Fruit fly (Drosophila melanogaster) whole organism, embryonic: ENCODE results near the gene east.
A peak's percentile ranks its signal among the peaks of the same experiment; 100 is the strongest.

Experiments used
- Antp ChIP-seq: fragments of 200-800 bp; sonication (Bioruptor generic); optimal IDR thresholded peaks from 3 replicates; lab custom pipeline; 2016; ENCODE audit warnings: missing biosample characterization, missing genetic modification characterization
- CG12659 ChIP-seq: fragments of 200-800 bp; sonication (Bioruptor generic); optimal IDR thresholded peaks from 3 replicates; lab custom pipeline; 2017; ENCODE audit warnings: mild to moderate bottlenecking, missing biosample characterization, missing genetic modification reagents, missing genetic modification characterization
- CG12942 ChIP-seq: fragments of 200-800 bp; sonication (Bioruptor generic); optimal IDR thresholded peaks from 3 replicates; lab custom pipeline; 2016; ENCODE audit warnings: missing biosample characterization, missing genetic modification characterization
- CG13296 ChIP-seq: fragments of 200-800 bp; sonication (Bioruptor generic); optimal IDR thresholded peaks from 3 replicates; lab custom pipeline; 2018; ENCODE audit warnings: missing biosample characterization, mild to moderate bottlenecking, missing genetic modification characterization
- CG14667 ChIP-seq: fragments of 200-800 bp; sonication (Bioruptor generic); IDR thresholded peaks from 2 replicates; pipeline ENCODE4 v1.3.6; 2022; ENCODE audit warnings: missing biosample characterization, missing genetic modification characterization
- CG14710 ChIP-seq: fragments of 200-800 bp; sonication (Bioruptor generic); optimal IDR thresholded peaks from 3 replicates; lab custom pipeline; 2019; ENCODE audit warnings: missing biosample characterization, mild to moderate bottlenecking, missing genetic modification characterization, moderate library complexity
- CG14860 ChIP-seq: fragments of 200-800 bp; sonication (Bioruptor generic); IDR thresholded peaks from 3 replicates; pipeline ENCODE4 v1.3.6; 2022; ENCODE audit warnings: missing biosample characterization, missing genetic modification characterization; ENCODE audit not compliant: partially characterized antibody
- CG15601 ChIP-seq: fragments of 200-800 bp; sonication (Bioruptor generic); optimal IDR thresholded peaks from 3 replicates; lab custom pipeline; 2019; ENCODE audit warnings: missing biosample characterization, mild to moderate bottlenecking, missing genetic modification characterization, moderate library complexity
- CG16815 ChIP-seq: fragments of 200-800 bp; sonication (Bioruptor generic); optimal IDR thresholded peaks from 3 replicates; lab custom pipeline; 2017; ENCODE audit warnings: missing biosample characterization, mild to moderate bottlenecking, missing genetic modification characterization
- CG17361 ChIP-seq: fragments of 200-800 bp; sonication (Bioruptor generic); IDR thresholded peaks from 3 replicates; pipeline ENCODE4 v1.3.6; 2022; ENCODE audit warnings: missing biosample characterization, missing genetic modification characterization
- CG18599 ChIP-seq: fragments of 200-800 bp; sonication (Bioruptor generic); optimal IDR thresholded peaks from 3 replicates; lab custom pipeline; 2017; ENCODE audit warnings: missing biosample characterization, missing genetic modification characterization, mild to moderate bottlenecking, moderate library complexity, missing genetic modification reagents
- CG2875 ChIP-seq: fragments of 200-800 bp; sonication (Bioruptor generic); optimal IDR thresholded peaks from 2 replicates; lab custom pipeline; 2017; ENCODE audit warnings: missing biosample characterization, mild to moderate bottlenecking, missing genetic modification characterization, missing genetic modification reagents
- CG30431 ChIP-seq: fragments of 200-800 bp; sonication (Bioruptor generic); optimal IDR thresholded peaks from 2 replicates; lab custom pipeline; 2017; ENCODE audit warnings: missing biosample characterization, missing genetic modification characterization
- CG4282 ChIP-seq: fragments of 200-800 bp; sonication (Bioruptor generic); optimal IDR thresholded peaks from 2 replicates; lab custom pipeline; 2016; ENCODE audit warnings: missing biosample characterization, missing genetic modification characterization
- CG4404 ChIP-seq: fragments of 200-800 bp; sonication (Bioruptor generic); IDR thresholded peaks from 2 replicates; pipeline ENCODE4 v1.3.6; 2022; ENCODE audit warnings: missing biosample characterization, missing genetic modification characterization
- CG7556 ChIP-seq: fragments of 200-800 bp; sonication (Bioruptor generic); optimal IDR thresholded peaks from 2 replicates; lab custom pipeline; 2017; ENCODE audit warnings: missing biosample characterization, mild to moderate bottlenecking, missing genetic modification characterization
- CG8388 ChIP-seq: fragments of 200-800 bp; sonication (Bioruptor generic); optimal IDR thresholded peaks from 2 replicates; lab custom pipeline; 2019; ENCODE audit warnings: missing biosample characterization, mild to moderate bottlenecking, missing genetic modification characterization, moderate library complexity
- CG9817 ChIP-seq: fragments of 200-800 bp; sonication (Bioruptor generic); optimal IDR thresholded peaks from 2 replicates; lab custom pipeline; 2018; ENCODE audit warnings: missing biosample characterization, mild to moderate bottlenecking, missing genetic modification characterization, moderate library complexity
- Deaf1 ChIP-seq: fragments of 200-800 bp; optimal IDR thresholded peaks from 3 replicates; lab custom pipeline; 2019; ENCODE audit warnings: missing biosample characterization, mild to moderate bottlenecking, missing genetic modification characterization, moderate library complexity
- Dip2 ChIP-seq: fragments of 200-800 bp; sonication (Bioruptor generic); IDR thresholded peaks from 2 replicates; pipeline ENCODE4 v1.3.6; 2022; ENCODE audit warnings: missing biosample characterization, missing genetic modification characterization
- Doc3 ChIP-seq: fragments of 200-800 bp; sonication (Bioruptor generic); IDR thresholded peaks from 3 replicates; pipeline ENCODE4 v1.3.6; 2022; ENCODE audit warnings: missing biosample characterization, missing genetic modification characterization; ENCODE audit not compliant: partially characterized antibody
- Neu2 ChIP-seq: fragments of 200-800 bp; sonication (Bioruptor generic); optimal IDR thresholded peaks from 3 replicates; lab custom pipeline; 2016; ENCODE audit warnings: missing biosample characterization, missing genetic modification characterization, borderline replicate concordance
- Poxn ChIP-seq: fragments of 200-800 bp; sonication (Bioruptor generic); IDR thresholded peaks from 2 replicates; pipeline ENCODE4 v1.3.6; 2022; ENCODE audit warnings: missing biosample characterization, missing genetic modification characterization
- Sox102F ChIP-seq: fragments of 200-800 bp; sonication (Bioruptor generic); optimal IDR thresholded peaks from 2 replicates; lab custom pipeline; 2018; ENCODE audit warnings: missing biosample characterization, mild to moderate bottlenecking, missing genetic modification characterization, moderate library complexity
- Spps ChIP-seq: fragments of 200-800 bp; sonication (Bioruptor generic); optimal IDR thresholded peaks from 2 replicates; lab custom pipeline; 2018; ENCODE audit warnings: missing biosample characterization, mild to moderate bottlenecking, missing genetic modification characterization
- Trl ChIP-seq, 3 experiments: fragments of >200 bp in 2 of 3; fragments of 200-800 bp in 1 of 3; sonication (Bioruptor generic) in 1 of 3; optimal IDR thresholded peaks; 2 replicates in 1 of 3; 3 replicates in 2 of 3; lab custom pipeline; 2016 to 2017; ENCODE audit warnings: missing biosample characterization in 1 of 3, missing genetic modification characterization in 1 of 3
- ab ChIP-seq: fragments of 200-800 bp; sonication (Bioruptor generic); optimal IDR thresholded peaks from 2 replicates; lab custom pipeline; 2016; ENCODE audit warnings: missing biosample characterization, missing genetic modification characterization
- abd-A ChIP-seq: fragments of 200-800 bp; sonication (Bioruptor generic); optimal IDR thresholded peaks from 3 replicates; lab custom pipeline; 2019; ENCODE audit warnings: missing biosample characterization, mild to moderate bottlenecking, missing genetic modification characterization, moderate library complexity
- al ChIP-seq: fragments of 200-800 bp; sonication (Bioruptor generic); IDR thresholded peaks from 2 replicates; pipeline ENCODE4 v1.3.6; 2022; ENCODE audit warnings: missing biosample characterization, missing genetic modification characterization
- ash1 ChIP-seq: fragments of 200-800 bp; sonication (Bioruptor generic); optimal IDR thresholded peaks from 2 replicates; lab custom pipeline; 2018; ENCODE audit warnings: missing biosample characterization, mild to moderate bottlenecking, missing genetic modification characterization
- bsh ChIP-seq, 2 experiments: fragments of 200-800 bp; sonication (Bioruptor generic); optimal IDR thresholded peaks; 2 replicates each; lab custom pipeline; 2017 to 2018; ENCODE audit warnings: mild to moderate bottlenecking in 2 of 2, missing biosample characterization in 2 of 2, missing genetic modification characterization in 2 of 2, moderate library complexity in 1 of 2
- corto ChIP-seq: fragments of 200-800 bp; sonication (Bioruptor generic); optimal IDR thresholded peaks from 2 replicates; lab custom pipeline; 2016; ENCODE audit warnings: missing biosample characterization, mild to moderate bottlenecking, missing genetic modification characterization, moderate library complexity
- dan ChIP-seq: fragments of 200-800 bp; sonication (Bioruptor generic); IDR thresholded peaks from 2 replicates; pipeline ENCODE4 v1.3.6; 2022; ENCODE audit warnings: missing biosample characterization, missing genetic modification characterization
- dmrt99B ChIP-seq: fragments of 200-800 bp; sonication (Bioruptor generic); optimal IDR thresholded peaks from 2 replicates; lab custom pipeline; 2018; ENCODE audit warnings: missing biosample characterization, mild to moderate bottlenecking, missing genetic modification characterization, moderate library complexity
- dysf ChIP-seq: fragments of 200-800 bp; sonication (Bioruptor generic); IDR thresholded peaks from 3 replicates; pipeline ENCODE4 v1.3.6; 2022; ENCODE audit warnings: missing biosample characterization, missing genetic modification characterization
- eyg ChIP-seq: fragments of 200-800 bp; sonication (Bioruptor generic); optimal IDR thresholded peaks from 3 replicates; lab custom pipeline; 2016; ENCODE audit warnings: missing biosample characterization, missing genetic modification characterization
- ftz-f1 ChIP-seq: fragments of 200-800 bp; sonication (Bioruptor generic); optimal IDR thresholded peaks from 2 replicates; lab custom pipeline; 2016; ENCODE audit warnings: missing biosample characterization, missing genetic modification characterization
- hkb ChIP-seq, 2 experiments: fragments of 200-800 bp in 1 of 2; fragments of >200 bp in 1 of 2; sonication (Bioruptor generic) in 1 of 2; IDR thresholded peaks in 1 of 2; optimal IDR thresholded peaks in 1 of 2; 2 replicates each; pipeline versions ENCODE4 v1.3.6 to Lab custom; 2017 to 2022; ENCODE audit warnings: missing biosample characterization in 1 of 2, missing genetic modification characterization in 1 of 2
- nerfin-1 ChIP-seq: fragments of 200-800 bp; sonication (Bioruptor generic); optimal IDR thresholded peaks from 3 replicates; lab custom pipeline; 2019; ENCODE audit warnings: missing biosample characterization, mild to moderate bottlenecking, missing genetic modification characterization, moderate library complexity
- pb ChIP-seq: fragments of 200-800 bp; sonication (Bioruptor generic); optimal IDR thresholded peaks from 3 replicates; lab custom pipeline; 2016; ENCODE audit warnings: missing biosample characterization, missing genetic modification characterization
- peb ChIP-seq: fragments of 200-800 bp; sonication (Bioruptor generic); IDR thresholded peaks from 2 replicates; pipeline ENCODE4 v1.3.6; 2022; ENCODE audit warnings: missing biosample characterization, missing genetic modification characterization
- pnt ChIP-seq: fragments of 200-800 bp; sonication (Bioruptor generic); optimal IDR thresholded peaks from 3 replicates; lab custom pipeline; 2016; ENCODE audit warnings: missing biosample characterization, missing genetic modification characterization
- sna ChIP-seq: fragments of 200-800 bp; sonication (Bioruptor generic); IDR thresholded peaks from 2 replicates; pipeline ENCODE4 v1.3.6; 2022; ENCODE audit warnings: missing biosample characterization, missing genetic modification characterization; ENCODE audit not compliant: partially characterized antibody
- tll ChIP-seq, 2 experiments: fragments of 200-800 bp in 1 of 2; fragments of >200 bp in 1 of 2; sonication (Bioruptor generic) in 1 of 2; optimal IDR thresholded peaks; 2 replicates each; lab custom pipeline; 2017 to 2019; ENCODE audit warnings: missing biosample characterization in 2 of 2, missing genetic modification characterization in 2 of 2, mild to moderate bottlenecking in 1 of 2, moderate library complexity in 1 of 2
- tna ChIP-seq: fragments of 200-800 bp; sonication (Bioruptor generic); IDR thresholded peaks from 2 replicates; pipeline ENCODE4 v1.3.6; 2022; ENCODE audit warnings: missing biosample characterization, missing genetic modification characterization; ENCODE audit not compliant: partially characterized antibody
- tx ChIP-seq: fragments of 200-800 bp; sonication (Bioruptor generic); optimal IDR thresholded peaks from 2 replicates; lab custom pipeline; 2016; ENCODE audit warnings: missing biosample characterization, missing genetic modification characterization
- unpg ChIP-seq: fragments of 200-800 bp; sonication (Bioruptor generic); optimal IDR thresholded peaks from 3 replicates; lab custom pipeline; 2018; ENCODE audit warnings: missing biosample characterization, mild to moderate bottlenecking, missing genetic modification characterization, moderate library complexity
- vfl ChIP-seq: fragments of 200-800 bp; sonication (Bioruptor generic); optimal IDR thresholded peaks from 2 replicates; lab custom pipeline; 2016; ENCODE audit warnings: missing biosample characterization, missing genetic modification characterization

east gene

DNA sequence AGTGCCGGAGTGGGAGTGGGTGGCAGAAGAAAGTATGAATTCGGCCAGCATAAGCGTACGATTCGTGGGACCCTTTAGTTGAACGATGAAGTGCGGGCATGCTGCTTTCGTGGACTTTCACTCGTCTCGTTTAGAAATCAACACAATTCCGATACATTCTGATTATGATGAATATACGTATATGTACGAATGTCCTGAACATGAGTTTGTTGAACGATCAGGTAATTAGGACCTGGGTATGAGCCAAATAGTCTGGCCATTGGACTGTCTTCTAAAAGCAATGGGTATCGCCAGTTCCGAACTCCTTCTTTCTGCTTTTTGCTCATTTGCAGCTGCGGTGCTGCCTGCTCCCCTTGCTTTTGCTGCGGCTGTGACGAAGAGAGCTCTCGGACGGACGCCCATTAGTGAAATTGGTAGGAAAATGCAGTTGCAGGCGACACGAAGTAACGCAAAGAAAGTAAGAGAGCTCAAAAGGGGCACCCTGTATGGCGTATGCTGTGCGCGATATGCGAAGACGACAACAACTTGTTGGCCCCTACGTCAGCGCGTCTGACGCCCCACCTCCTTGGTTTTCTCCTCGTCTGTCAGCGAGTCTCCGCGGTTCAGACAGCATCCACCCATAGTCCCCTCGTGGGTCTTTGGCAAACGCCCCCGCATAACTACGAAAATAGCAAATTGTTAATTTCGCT is 26.3 kb downstream of the east start (continued):
- TF ChIP-seq Spps (tag; lab: Kevin White, UChicago) (no peak), pnt (peak; percentile 31), CG8388 (GFP tag; lab: Kevin White, UChicago) (peak; percentile 14), CG12659 (GFP tag; lab: Kevin White, UChicago) (no peak), CG4404 (no peak), Antp (GFP tag; lab: Kevin White, UChicago) (peak; percentile 48), CG2875 (GFP tag; lab: Kevin White, UChicago) (no peak), corto (GFP tag; lab: Kevin White, UChicago) (no peak), CG17361 (GFP tag; lab: Robert Waterston, UW) (0 out of 3 replicates have a peak, but pooled peaks have one; percentile 21), CG9817 (tag; lab: Kevin White, UChicago) (no peak), CG7556 (GFP tag; lab: Kevin White, UChicago) (peak; percentile 2), ash1 (GFP tag; lab: Kevin White, UChicago) (no peak), tx (GFP tag; lab: Kevin White, UChicago) (no peak), dmrt99B (tag; lab: Kevin White, UChicago) (no peak), CG14710 (tag; lab: Kevin White, UChicago) (no peak), CG16815 (GFP tag; lab: Kevin White, UChicago) (no peak), CG18599 (peak; percentile 12), ab (GFP tag; lab: Kevin White, UChicago) (no peak), CG15601 (tag; lab: Kevin White, UChicago) (peak; percentile 4), CG14860 (GFP tag; lab: Robert Waterston, UW) (no peak), Doc3 (GFP tag; lab: Robert Waterston, UW) (no peak), Neu2 (GFP tag; lab: Kevin White, UChicago) (no peak), CG4282 (GFP tag; lab: Kevin White, UChicago) (no peak), Sox102F (peak; percentile 41), nerfin-1 (tag; lab: Kevin White, UChicago) (no peak), CG13296 (no peak), tll (GFP tag; optimal IDR thresholded peaks at IDR 0.05; lab: Kevin White, UChicago) (no peak), dan (no peak), pb (GFP tag; lab: Kevin White, UChicago) (peak; percentile 44), CG14667 (no peak), sna (GFP tag; lab: Robert Waterston, UW) (no peak), CG30431 (GFP tag; lab: Kevin White, UChicago) (peak; percentile 19), eyg (peak; percentile 36), tna (no peak), Deaf1 (no peak), Dip2 (GFP tag; lab: Robert Waterston, UW) (no peak), CG12942 (GFP tag; lab: Kevin White, UChicago) (peak; percentile 14), al (GFP tag; lab: Robert Waterston, UW) (no peak), hkb (optimal IDR thresholded peaks at IDR 0.05; lab: Kevin White, UChicago) (no peak), hkb (GFP tag; IDR thresholded peaks at IDR 0.05; lab: Robert Waterston, UW) (0 out of 2 replicates have a peak, but pooled peaks have one; percentile 15), unpg (GFP tag; lab: Kevin White, UChicago) (no peak), bsh (GFP tag; optimal IDR thresholded peaks at IDR 0.05; lab: Kevin White, UChicago) (peak in 1 of 2 experiments; percentile 13), vfl (no peak), Poxn (no peak), Trl (optimal IDR thresholded peaks at IDR 0.05; lab: Kevin White, UChicago) (no peak), Trl (GFP tag; optimal IDR thresholded peaks at IDR 0.05; lab: Kevin White, UChicago) (peak; percentile 25), ftz-f1 (no peak), peb (GFP tag; lab: Robert Waterston, UW) (no peak), dysf (GFP tag; lab: Robert Waterston, UW) (0 out of 3 replicates have a peak, but pooled peaks have one; percentile 35), abd-A (tag; lab: Kevin White, UChicago) (no peak)
